Fruit fly (Drosophila melanogaster) whole organism, embryonic: ENCODE data around the gene Unr.

ENCODE experiments used
- Blimp-1 ChIP-seq: fragments of 200-800 bp; sonication (Bioruptor generic); optimal IDR thresholded peaks from 3 replicates; lab custom pipeline; 2018; ENCODE audit warnings: missing biosample characterization, missing genetic modification characterization, mild to moderate bottlenecking, moderate library complexity, missing genetic modification reagents
- CG10321 ChIP-seq: fragments of 200-800 bp; sonication (Bioruptor generic); IDR thresholded peaks from 2 replicates; pipeline ENCODE4 v1.3.6; 2022; ENCODE audit warnings: missing biosample characterization, missing genetic modification characterization
- CG10366 ChIP-seq: fragments of 200-800 bp; sonication (Bioruptor generic); IDR thresholded peaks from 2 replicates; pipeline ENCODE4 v1.3.6; 2022; ENCODE audit warnings: missing biosample characterization, missing genetic modification characterization
- CG11560 ChIP-seq: fragments of 200-800 bp; sonication (Bioruptor generic); IDR thresholded peaks from 3 replicates; pipeline ENCODE4 v1.3.6; 2022; ENCODE audit warnings: missing biosample characterization, missing genetic modification characterization
- CG12219 ChIP-seq: fragments of 200-800 bp; sonication (Bioruptor generic); optimal IDR thresholded peaks from 3 replicates; lab custom pipeline; 2018; ENCODE audit warnings: missing biosample characterization, mild to moderate bottlenecking, missing genetic modification characterization
- CG12299 ChIP-seq: fragments of 200-800 bp; sonication (Bioruptor generic); optimal IDR thresholded peaks from 2 replicates; lab custom pipeline; 2018; ENCODE audit warnings: missing biosample characterization, mild to moderate bottlenecking, missing genetic modification characterization
- CG13123 ChIP-seq: fragments of 200-800 bp; sonication (Bioruptor generic); optimal IDR thresholded peaks from 2 replicates; lab custom pipeline; 2016; ENCODE audit warnings: missing biosample characterization, missing genetic modification characterization
- CG13424 ChIP-seq: fragments of 200-800 bp; sonication (Bioruptor generic); optimal IDR thresholded peaks from 2 replicates; lab custom pipeline; 2019; ENCODE audit warnings: missing biosample characterization, mild to moderate bottlenecking, missing genetic modification characterization, moderate library complexity
- CG30403 ChIP-seq: fragments of 200-800 bp; sonication (Bioruptor generic); optimal IDR thresholded peaks from 3 replicates; lab custom pipeline; 2016; ENCODE audit warnings: missing biosample characterization, missing genetic modification characterization
- CG3065 ChIP-seq: fragments of 200-800 bp; sonication (Bioruptor generic); optimal IDR thresholded peaks from 2 replicates; lab custom pipeline; 2016; ENCODE audit warnings: missing biosample characterization, missing genetic modification characterization
- CG31365 ChIP-seq: fragments of 200-800 bp; sonication (Bioruptor generic); optimal IDR thresholded peaks from 2 replicates; lab custom pipeline; 2018; ENCODE audit warnings: missing biosample characterization, mild to moderate bottlenecking, missing genetic modification characterization
- CG3407 ChIP-seq: fragments of 200-800 bp; sonication (Bioruptor generic); optimal IDR thresholded peaks from 2 replicates; lab custom pipeline; 2018; ENCODE audit warnings: missing biosample characterization, mild to moderate bottlenecking, missing genetic modification characterization
- CG4360 ChIP-seq: fragments of 200-800 bp; sonication (Bioruptor generic); IDR thresholded peaks from 2 replicates; pipeline ENCODE4 v1.3.6; 2022; ENCODE audit warnings: missing biosample characterization, missing genetic modification characterization
- CG5245 ChIP-seq: fragments of 200-800 bp; sonication (Bioruptor generic); optimal IDR thresholded peaks from 3 replicates; lab custom pipeline; 2016; ENCODE audit warnings: missing biosample characterization, missing genetic modification characterization
- CG6254 ChIP-seq: fragments of 200-800 bp; sonication (Bioruptor generic); optimal IDR thresholded peaks from 3 replicates; lab custom pipeline; 2017; ENCODE audit warnings: mild to moderate bottlenecking, missing biosample characterization, missing genetic modification reagents, missing genetic modification characterization
- CG7786 ChIP-seq: fragments of 200-800 bp; sonication (Bioruptor generic); optimal IDR thresholded peaks from 2 replicates; lab custom pipeline; 2016; ENCODE audit warnings: missing biosample characterization, missing genetic modification characterization
- CG8359 ChIP-seq: fragments of 200-800 bp; sonication (Bioruptor generic); optimal IDR thresholded peaks from 2 replicates; lab custom pipeline; 2017; ENCODE audit warnings: missing biosample characterization, mild to moderate bottlenecking, missing genetic modification characterization, borderline replicate concordance
- CG8478 ChIP-seq: fragments of >200 bp; optimal IDR thresholded peaks from 2 replicates; lab custom pipeline; 2018
- CG8924 ChIP-seq: fragments of 200-800 bp; optimal IDR thresholded peaks from 3 replicates; lab custom pipeline; 2019; ENCODE audit warnings: missing biosample characterization, mild to moderate bottlenecking, missing genetic modification characterization, moderate library complexity
- CG9215 ChIP-seq: fragments of 200-800 bp; sonication (Bioruptor generic); IDR thresholded peaks from 2 replicates; pipeline ENCODE4 v1.3.6; 2022; ENCODE audit warnings: missing biosample characterization, missing genetic modification characterization
- Chrac-16 ChIP-seq: fragments of 200-800 bp; sonication (Bioruptor generic); optimal IDR thresholded peaks from 3 replicates; lab custom pipeline; 2016; ENCODE audit warnings: missing biosample characterization, missing genetic modification characterization
- Doc2 ChIP-seq: fragments of 200-800 bp; sonication (Bioruptor generic); IDR thresholded peaks from 2 replicates; pipeline ENCODE4 v1.3.6; 2022; ENCODE audit warnings: missing biosample characterization, missing genetic modification characterization
- GATAe ChIP-seq: fragments of 200-800 bp; sonication (Bioruptor generic); conservative IDR thresholded peaks from 2 replicates; pipeline ENCODE4 v1.3.6; 2022; ENCODE audit warnings: missing biosample characterization, missing genetic modification characterization
- HLH4C ChIP-seq: fragments of 200-800 bp; sonication (Bioruptor generic); IDR thresholded peaks from 3 replicates; pipeline ENCODE4 v1.3.6; 2022; ENCODE audit warnings: missing biosample characterization, missing genetic modification characterization; ENCODE audit not compliant: partially characterized antibody
- Mad ChIP-seq: fragments of 200-800 bp; sonication (Bioruptor generic); optimal IDR thresholded peaks from 2 replicates; lab custom pipeline; 2016; ENCODE audit warnings: missing biosample characterization, missing genetic modification characterization
- Med ChIP-seq: fragments of 200-800 bp; sonication (Bioruptor generic); peaks from one replicate; lab custom pipeline; 2016; ENCODE audit warnings: missing biosample characterization, missing genetic modification characterization, mild to moderate bottlenecking, inconsistent platforms, moderate library complexity
- Ptx1 ChIP-seq: fragments of 200-800 bp; sonication (Bioruptor generic); IDR thresholded peaks from 2 replicates; pipeline ENCODE4 v1.3.6; 2022; ENCODE audit warnings: missing biosample characterization, missing genetic modification characterization
- abd-A ChIP-seq: fragments of 200-800 bp; sonication (Bioruptor generic); optimal IDR thresholded peaks from 3 replicates; lab custom pipeline; 2019; ENCODE audit warnings: missing biosample characterization, mild to moderate bottlenecking, missing genetic modification characterization, moderate library complexity
- az2 ChIP-seq: fragments of 200-800 bp; sonication (Bioruptor generic); optimal IDR thresholded peaks from 3 replicates; lab custom pipeline; 2016; ENCODE audit warnings: missing biosample characterization, missing genetic modification characterization
- bab2 ChIP-seq: fragments of 200-800 bp; sonication (Bioruptor generic); optimal IDR thresholded peaks from 2 replicates; lab custom pipeline; 2016; ENCODE audit warnings: missing biosample characterization, missing genetic modification characterization
- corto ChIP-seq: fragments of 200-800 bp; sonication (Bioruptor generic); optimal IDR thresholded peaks from 2 replicates; lab custom pipeline; 2016; ENCODE audit warnings: missing biosample characterization, mild to moderate bottlenecking, missing genetic modification characterization, moderate library complexity
- dmrt99B ChIP-seq: fragments of 200-800 bp; sonication (Bioruptor generic); optimal IDR thresholded peaks from 2 replicates; lab custom pipeline; 2018; ENCODE audit warnings: missing biosample characterization, mild to moderate bottlenecking, missing genetic modification characterization, moderate library complexity
- emc ChIP-seq: fragments of 200-800 bp; sonication (Bioruptor generic); optimal IDR thresholded peaks from 2 replicates; lab custom pipeline; 2016; ENCODE audit warnings: missing biosample characterization, missing genetic modification characterization
- en ChIP-seq: fragments of 200-800 bp; sonication (Bioruptor generic); optimal IDR thresholded peaks from 2 replicates; lab custom pipeline; 2016; ENCODE audit warnings: missing biosample characterization, missing genetic modification characterization
- eve ChIP-seq, 2 experiments: fragments of >200 bp; optimal IDR thresholded peaks; 2 replicates each; lab custom pipeline; 2017; ENCODE audit warnings: missing biosample characterization in 2 of 2, missing genetic modification characterization in 2 of 2
- ewg ChIP-seq: fragments of 200-800 bp; sonication (Bioruptor generic); optimal IDR thresholded peaks from 3 replicates; lab custom pipeline; 2017; ENCODE audit warnings: mild to moderate bottlenecking, missing biosample characterization, missing genetic modification reagents, missing genetic modification characterization
- fd102C ChIP-seq: fragments of 200-800 bp; sonication (Bioruptor generic); optimal IDR thresholded peaks from 2 replicates; lab custom pipeline; 2018; ENCODE audit warnings: missing biosample characterization, mild to moderate bottlenecking, missing genetic modification characterization, moderate library complexity
- fru ChIP-seq: fragments of >200 bp; optimal IDR thresholded peaks from 2 replicates; lab custom pipeline; 2017
- gfzf ChIP-seq: fragments of 200-800 bp; sonication (Bioruptor generic); optimal IDR thresholded peaks from 2 replicates; lab custom pipeline; 2016; ENCODE audit warnings: missing biosample characterization, mild to moderate bottlenecking, missing genetic modification characterization, moderate library complexity
- her ChIP-seq: fragments of 200-800 bp; sonication (Bioruptor generic); optimal IDR thresholded peaks from 2 replicates; lab custom pipeline; 2016; ENCODE audit warnings: missing biosample characterization, missing genetic modification characterization
- kah ChIP-seq: fragments of 200-800 bp; sonication (Bioruptor generic); optimal IDR thresholded peaks from 2 replicates; lab custom pipeline; 2018; ENCODE audit warnings: missing biosample characterization, mild to moderate bottlenecking, missing genetic modification characterization
- ken ChIP-seq: fragments of 200-800 bp; sonication (Bioruptor generic); IDR thresholded peaks from 3 replicates; pipeline ENCODE4 v1.3.6; 2022; ENCODE audit warnings: missing biosample characterization, missing genetic modification characterization
- pb ChIP-seq: fragments of 200-800 bp; sonication (Bioruptor generic); optimal IDR thresholded peaks from 3 replicates; lab custom pipeline; 2016; ENCODE audit warnings: missing biosample characterization, missing genetic modification characterization
- pzg ChIP-seq: fragments of 200-800 bp; sonication (Bioruptor generic); optimal IDR thresholded peaks from 3 replicates; lab custom pipeline; 2018; ENCODE audit warnings: missing biosample characterization, mild to moderate bottlenecking, missing genetic modification characterization, moderate library complexity
- ro ChIP-seq: fragments of 200-800 bp; sonication (Bioruptor generic); IDR thresholded peaks from 2 replicates; pipeline ENCODE4 v1.3.6; 2022; ENCODE audit warnings: missing biosample characterization, missing genetic modification characterization
- sima ChIP-seq: fragments of 200-800 bp; sonication (Bioruptor generic); optimal IDR thresholded peaks from 2 replicates; lab custom pipeline; 2016; ENCODE audit warnings: missing biosample characterization, missing genetic modification characterization
- so ChIP-seq: fragments of 200-800 bp; sonication (Bioruptor generic); IDR thresholded peaks from 3 replicates; pipeline ENCODE4 v1.3.6; 2022; ENCODE audit warnings: missing biosample characterization, missing genetic modification characterization
- sug ChIP-seq: fragments of 200-800 bp; optimal IDR thresholded peaks from 2 replicates; lab custom pipeline; 2019; ENCODE audit warnings: missing biosample characterization, mild to moderate bottlenecking, missing genetic modification characterization, moderate library complexity
- toy ChIP-seq: fragments of 200-800 bp; sonication (Bioruptor generic); IDR thresholded peaks from 2 replicates; pipeline ENCODE4 v1.3.6; 2022; ENCODE audit warnings: missing biosample characterization, missing genetic modification characterization
- twi ChIP-seq: fragments of 200-800 bp; optimal IDR thresholded peaks from 2 replicates; lab custom pipeline; 2019; ENCODE audit warnings: missing biosample characterization, mild to moderate bottlenecking, missing genetic modification characterization, moderate library complexity
- wdn ChIP-seq: fragments of 200-800 bp; sonication (Bioruptor generic); IDR thresholded peaks from 2 replicates; pipeline ENCODE4 v1.3.6; 2022; ENCODE audit warnings: missing biosample characterization, missing genetic modification characterization

Unr gene

DNA sequence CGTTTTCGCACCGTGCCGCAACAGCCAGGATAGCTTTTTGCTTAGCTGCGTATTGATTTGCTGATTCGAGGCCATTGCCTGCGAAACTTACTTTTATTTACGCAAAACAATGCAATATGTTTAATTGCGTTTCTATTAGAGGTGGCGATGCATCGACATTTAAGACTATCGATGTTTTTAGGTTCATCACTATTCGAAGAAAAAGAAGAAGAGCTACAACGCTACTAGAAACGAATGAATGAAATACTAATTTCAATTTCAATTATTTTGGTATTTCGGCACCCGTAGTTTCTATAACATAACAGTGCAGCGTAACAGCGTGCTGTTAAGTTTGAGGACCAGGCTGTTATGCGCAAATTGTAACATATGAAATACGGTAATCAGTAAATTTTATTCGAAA is 37.1 kb downstream of the Unr start, which contains the start of the genes Tpt, mkg-p and CG13667 (continued):
- peak; percentile 76 for TF ChIP-seq Med (GFP tag; lab: Kevin White, UChicago)
- no peak for TF ChIP-seq wdn
- no peak for TF ChIP-seq eve (GFP tag; optimal IDR thresholded peaks at IDR 0.05; lab: Kevin White, UChicago)
- TF ChIP-seq ewg (GFP tag; lab: Kevin White, UChicago): no peak
- TF ChIP-seq fd102C (GFP tag; lab: Kevin White, UChicago): no peak
- no peak for TF ChIP-seq abd-A
- no peak for TF ChIP-seq CG6254 (GFP tag; lab: Kevin White, UChicago)
- peak; percentile 53 for TF ChIP-seq CG8924 (tag; lab: Kevin White, UChicago)
- TF ChIP-seq CG10321 (GFP tag; lab: Robert Waterston, UW): no peak
- TF ChIP-seq gfzf (GFP tag; lab: Kevin White, UChicago): peak; percentile 79
- TF ChIP-seq CG10366: no peak
- no peak for TF ChIP-seq sima (GFP tag; lab: Kevin White, UChicago)
- TF ChIP-seq bab2 (GFP tag; lab: Kevin White, UChicago): no peak
- TF ChIP-seq sug (tag; lab: Kevin White, UChicago): no peak
- no peak for TF ChIP-seq GATAe (GFP tag; lab: Robert Waterston, UW)
- TF ChIP-seq so (GFP tag; lab: Robert Waterston, UW): no peak
- no peak for TF ChIP-seq CG4360 (GFP tag; lab: Robert Waterston, UW)
- TF ChIP-seq dmrt99B (tag; lab: Kevin White, UChicago): no peak
- no peak for TF ChIP-seq twi (tag; lab: Kevin White, UChicago)
- TF ChIP-seq pzg (GFP tag; lab: Kevin White, UChicago): peak; percentile 97
- TF ChIP-seq CG12299 (tag; lab: Kevin White, UChicago): peak; percentile 31
- TF ChIP-seq, all 482 proteins: peak for 96

DNA sequence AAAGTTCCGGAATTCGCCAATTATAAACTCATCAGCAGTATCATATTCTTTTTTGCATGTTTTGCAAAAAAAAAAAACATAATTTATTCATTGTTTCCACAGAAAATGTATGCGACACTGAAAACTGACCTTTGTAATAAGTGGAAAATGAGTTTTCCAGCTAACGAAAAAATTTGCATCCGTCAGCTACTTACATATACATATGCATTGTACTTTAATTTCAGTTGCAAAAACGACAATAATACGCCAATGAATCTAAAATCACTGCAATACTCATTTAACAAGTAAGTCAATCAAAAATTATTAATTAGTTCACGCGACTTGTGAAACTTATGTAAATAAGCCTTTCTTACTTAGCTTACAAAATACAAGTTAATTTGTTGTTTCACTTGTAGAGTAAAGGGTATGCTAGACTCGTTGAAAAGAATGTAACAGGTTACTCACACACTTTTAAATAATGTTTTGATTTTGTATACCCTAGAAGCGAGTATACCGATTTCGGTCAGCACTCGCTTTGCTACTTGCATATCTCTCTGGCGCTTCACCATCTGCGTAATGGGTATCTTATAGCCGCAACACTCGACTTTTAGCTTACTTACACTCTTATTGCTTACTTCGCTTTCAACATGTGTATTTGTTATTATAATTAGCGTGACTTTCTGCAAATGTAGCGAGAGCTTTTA is 43.3 kb downstream of the Unr start:
- peak; percentile 40 for TF ChIP-seq CG5245
- no peak for TF ChIP-seq fru
- no peak for TF ChIP-seq ro
- no peak for TF ChIP-seq CG3407
- TF ChIP-seq pb (GFP tag; lab: Kevin White, UChicago): no peak
- no peak for TF ChIP-seq toy (GFP tag; lab: Robert Waterston, UW)
- TF ChIP-seq CG3065: no peak
- peak; percentile 43 for TF ChIP-seq Chrac-16 (GFP tag; lab: Kevin White, UChicago)
- no peak for TF ChIP-seq CG8478
- peak; percentile 30 for TF ChIP-seq Mad
- TF ChIP-seq her (GFP tag; lab: Kevin White, UChicago): no peak
- no peak for TF ChIP-seq CG13424 (tag; lab: Kevin White, UChicago)
- no peak for TF ChIP-seq CG13123
- peak; percentile 51; the same call in 1 of the 3 replicates for TF ChIP-seq ken
- no peak; the same call in 1 of the 2 replicates for TF ChIP-seq CG9215
- TF ChIP-seq HLH4C (GFP tag; lab: Robert Waterston, UW): peak; percentile 50; the same call in 1 of the 3 replicates
- TF ChIP-seq CG11560: no peak
- TF ChIP-seq az2 (GFP tag; lab: Kevin White, UChicago): peak; percentile 33
- TF ChIP-seq CG30403 (GFP tag; lab: Kevin White, UChicago): peak; percentile 34
- no peak for TF ChIP-seq kah
- no peak for TF ChIP-seq CG31365
- TF ChIP-seq Doc2: no peak
- TF ChIP-seq CG8359: no peak
- no peak for TF ChIP-seq Blimp-1
- TF ChIP-seq CG12219 (GFP tag; lab: Kevin White, UChicago): no peak
- no peak for TF ChIP-seq emc
- TF ChIP-seq Ptx1 (GFP tag; lab: Robert Waterston, UW): peak; percentile 52; the same call in 1 of the 2 replicates
- TF ChIP-seq CG7786 (GFP tag; lab: Kevin White, UChicago): peak; percentile 38
- no peak for TF ChIP-seq corto
- peak; percentile 13 for TF ChIP-seq en (GFP tag; lab: Kevin White, UChicago)
